Fruit fly (Drosophila melanogaster) whole organism, embryonic: Measurements from ENCODE around the gene MTF-1.

Experiments used
- Atf6 ChIP-seq: fragments of 200-800 bp; sonication (Bioruptor generic); IDR thresholded peaks from 2 replicates; pipeline ENCODE4 v1.3.6; 2022; ENCODE audit warnings: missing biosample characterization, missing genetic modification characterization
- BEAF-32 ChIP-seq: fragments of 200-800 bp; sonication (Bioruptor generic); optimal IDR thresholded peaks from 3 replicates; lab custom pipeline; 2017; ENCODE audit warnings: missing biosample characterization, missing genetic modification characterization, mild to moderate bottlenecking, moderate library complexity, missing genetic modification reagents
- CG12104 ChIP-seq: fragments of 200-800 bp; sonication (Bioruptor generic); optimal IDR thresholded peaks from 3 replicates; lab custom pipeline; 2016; ENCODE audit warnings: missing biosample characterization, missing genetic modification characterization
- CG13287 ChIP-seq: fragments of 200-800 bp; sonication (Bioruptor generic); IDR thresholded peaks from 2 replicates; pipeline ENCODE4 v1.3.6; 2022; ENCODE audit warnings: missing biosample characterization, missing genetic modification characterization; ENCODE audit not compliant: partially characterized antibody
- CG13894 ChIP-seq: fragments of 200-800 bp; sonication (Bioruptor generic); optimal IDR thresholded peaks from 3 replicates; lab custom pipeline; 2018; ENCODE audit warnings: missing biosample characterization, mild to moderate bottlenecking, missing genetic modification characterization, moderate library complexity
- CG14441 ChIP-seq: fragments of 200-800 bp; sonication (Bioruptor generic); IDR thresholded peaks from 2 replicates; pipeline ENCODE4 v1.3.6; 2022; ENCODE audit warnings: missing biosample characterization, missing genetic modification characterization
- CG15073 ChIP-seq: fragments of 200-800 bp; sonication (Bioruptor generic); optimal IDR thresholded peaks from 2 replicates; lab custom pipeline; 2016; ENCODE audit warnings: missing biosample characterization, missing genetic modification characterization
- CG1529 ChIP-seq: fragments of 200-800 bp; sonication (Bioruptor generic); optimal IDR thresholded peaks from 3 replicates; lab custom pipeline; 2018; ENCODE audit warnings: missing biosample characterization, missing genetic modification characterization
- CG1602 ChIP-seq: fragments of 200-800 bp; sonication (Bioruptor generic); optimal IDR thresholded peaks from 3 replicates; lab custom pipeline; 2016; ENCODE audit warnings: missing biosample characterization, missing genetic modification characterization
- CG16779 ChIP-seq: fragments of 200-800 bp; sonication (Bioruptor generic); IDR thresholded peaks from 2 replicates; pipeline ENCODE4 v1.3.6; 2022; ENCODE audit warnings: missing biosample characterization, missing genetic modification characterization
- CG17328 ChIP-seq: fragments of 200-800 bp; sonication (Bioruptor generic); IDR thresholded peaks from 2 replicates; pipeline ENCODE4 v1.3.6; 2022; ENCODE audit warnings: missing biosample characterization, missing genetic modification characterization
- CG1792 ChIP-seq: fragments of 200-800 bp; sonication (Bioruptor generic); optimal IDR thresholded peaks from 2 replicates; lab custom pipeline; 2016; ENCODE audit warnings: missing biosample characterization, missing genetic modification characterization
- CG2199 ChIP-seq: fragments of 200-800 bp; sonication (Bioruptor generic); IDR thresholded peaks from 3 replicates; pipeline ENCODE4 v1.3.6; 2022; ENCODE audit warnings: missing biosample characterization, missing genetic modification characterization
- CG3065 ChIP-seq: fragments of 200-800 bp; sonication (Bioruptor generic); optimal IDR thresholded peaks from 2 replicates; lab custom pipeline; 2016; ENCODE audit warnings: missing biosample characterization, missing genetic modification characterization
- CG32767 ChIP-seq: fragments of 200-800 bp; sonication (Bioruptor generic); IDR thresholded peaks from 2 replicates; pipeline ENCODE4 v1.3.6; 2022; ENCODE audit warnings: missing biosample characterization, missing genetic modification characterization
- CG3281 ChIP-seq: fragments of 200-800 bp; sonication (Bioruptor generic); optimal IDR thresholded peaks from 3 replicates; lab custom pipeline; 2017; ENCODE audit warnings: missing biosample characterization, mild to moderate bottlenecking, missing genetic modification characterization
- CG34224 ChIP-seq: fragments of 200-800 bp; sonication (Bioruptor generic); IDR thresholded peaks from 3 replicates; pipeline ENCODE4 v1.3.6; 2022; ENCODE audit warnings: missing biosample characterization, missing genetic modification characterization; ENCODE audit not compliant: partially characterized antibody
- CG4854 ChIP-seq: fragments of 200-800 bp; sonication (Bioruptor generic); optimal IDR thresholded peaks from 2 replicates; lab custom pipeline; 2016; ENCODE audit warnings: missing biosample characterization, missing genetic modification characterization, inconsistent platforms
- CG8089 ChIP-seq: fragments of 200-800 bp; sonication (Bioruptor generic); optimal IDR thresholded peaks from 3 replicates; lab custom pipeline; 2016; ENCODE audit warnings: missing biosample characterization, missing genetic modification characterization
- CG9797 ChIP-seq: fragments of 200-800 bp; sonication (Bioruptor generic); optimal IDR thresholded peaks from 3 replicates; lab custom pipeline; 2018; ENCODE audit warnings: missing biosample characterization, mild to moderate bottlenecking, missing genetic modification characterization
- Chrac-16 ChIP-seq: fragments of 200-800 bp; sonication (Bioruptor generic); optimal IDR thresholded peaks from 3 replicates; lab custom pipeline; 2016; ENCODE audit warnings: missing biosample characterization, missing genetic modification characterization
- CkIIα-i1 ChIP-seq: fragments of 200-800 bp; sonication (Bioruptor generic); IDR thresholded peaks from 2 replicates; pipeline ENCODE4 v1.3.6; 2022; ENCODE audit warnings: missing biosample characterization, missing genetic modification characterization
- D19A ChIP-seq: fragments of 200-800 bp; optimal IDR thresholded peaks from 3 replicates; lab custom pipeline; 2019; ENCODE audit warnings: missing biosample characterization, mild to moderate bottlenecking, missing genetic modification characterization, moderate library complexity
- E2f1 ChIP-seq: fragments of 200-800 bp; sonication (Bioruptor generic); IDR thresholded peaks from 2 replicates; pipeline ENCODE4 v1.3.6; 2022; ENCODE audit warnings: missing biosample characterization, missing genetic modification characterization
- Lpt ChIP-seq: fragments of >200 bp; optimal IDR thresholded peaks from 2 replicates; lab custom pipeline; 2018; ENCODE audit warnings: missing biosample characterization, missing genetic modification characterization
- Ravus ChIP-seq: fragments of 200-800 bp; sonication (Bioruptor generic); IDR thresholded peaks from 2 replicates; pipeline ENCODE4 v1.3.6; 2022; ENCODE audit warnings: missing biosample characterization, missing genetic modification characterization
- Rfx ChIP-seq: fragments of 200-800 bp; sonication (Bioruptor generic); IDR thresholded peaks from 2 replicates; pipeline ENCODE4 v1.3.6; 2022; ENCODE audit warnings: missing biosample characterization, missing genetic modification characterization
- Sox100B ChIP-seq: fragments of 200-800 bp; sonication (Bioruptor generic); optimal IDR thresholded peaks from 3 replicates; lab custom pipeline; 2018; ENCODE audit warnings: missing biosample characterization, mild to moderate bottlenecking, missing genetic modification characterization
- Sox102F ChIP-seq: fragments of 200-800 bp; sonication (Bioruptor generic); optimal IDR thresholded peaks from 2 replicates; lab custom pipeline; 2018; ENCODE audit warnings: missing biosample characterization, mild to moderate bottlenecking, missing genetic modification characterization, moderate library complexity
- Sry-β ChIP-seq: fragments of 200-800 bp; sonication (Bioruptor generic); optimal IDR thresholded peaks from 2 replicates; lab custom pipeline; 2018; ENCODE audit warnings: missing biosample characterization, mild to moderate bottlenecking, missing genetic modification characterization, moderate library complexity
- Sry-δ ChIP-seq: fragments of 200-800 bp; sonication (Bioruptor generic); optimal IDR thresholded peaks from 2 replicates; lab custom pipeline; 2016; ENCODE audit warnings: missing biosample characterization, missing genetic modification characterization
- TFAM ChIP-seq: fragments of 200-800 bp; sonication (Bioruptor generic); optimal IDR thresholded peaks from 2 replicates; lab custom pipeline; 2017; ENCODE audit warnings: missing biosample characterization, missing genetic modification characterization, inconsistent platforms
- bab2 ChIP-seq: fragments of 200-800 bp; sonication (Bioruptor generic); optimal IDR thresholded peaks from 2 replicates; lab custom pipeline; 2016; ENCODE audit warnings: missing biosample characterization, missing genetic modification characterization
- chn ChIP-seq: fragments of 200-800 bp; sonication (Bioruptor generic); optimal IDR thresholded peaks from 2 replicates; lab custom pipeline; 2016; ENCODE audit warnings: missing biosample characterization, missing genetic modification characterization
- gcm ChIP-seq: fragments of 200-800 bp; sonication (Bioruptor generic); optimal IDR thresholded peaks from 2 replicates; lab custom pipeline; 2019; ENCODE audit warnings: missing biosample characterization, mild to moderate bottlenecking, missing genetic modification characterization, moderate library complexity
- inv ChIP-seq: fragments of 200-800 bp; sonication (Bioruptor generic); IDR thresholded peaks from 2 replicates; pipeline ENCODE4 v1.3.6; 2022; ENCODE audit warnings: missing biosample characterization, missing genetic modification characterization; ENCODE audit not compliant: partially characterized antibody
- kah ChIP-seq: fragments of 200-800 bp; sonication (Bioruptor generic); optimal IDR thresholded peaks from 2 replicates; lab custom pipeline; 2018; ENCODE audit warnings: missing biosample characterization, mild to moderate bottlenecking, missing genetic modification characterization
- ken ChIP-seq: fragments of 200-800 bp; sonication (Bioruptor generic); IDR thresholded peaks from 3 replicates; pipeline ENCODE4 v1.3.6; 2022; ENCODE audit warnings: missing biosample characterization, missing genetic modification characterization
- lbe ChIP-seq: fragments of 200-800 bp; sonication (Bioruptor generic); optimal IDR thresholded peaks from 2 replicates; lab custom pipeline; 2016; ENCODE audit warnings: missing biosample characterization, mild to moderate bottlenecking, missing genetic modification characterization
- lilli ChIP-seq: fragments of 200-800 bp; sonication (Bioruptor generic); optimal IDR thresholded peaks from 3 replicates; lab custom pipeline; 2016; ENCODE audit warnings: missing biosample characterization, missing genetic modification characterization
- salm ChIP-seq: fragments of 200-800 bp; sonication (Bioruptor generic); optimal IDR thresholded peaks from 2 replicates; lab custom pipeline; 2018; ENCODE audit warnings: missing biosample characterization, mild to moderate bottlenecking, missing genetic modification characterization
- sisA ChIP-seq: fragments of 200-800 bp; sonication (Bioruptor generic); IDR thresholded peaks from 2 replicates; pipeline ENCODE4 v1.3.6; 2022; ENCODE audit warnings: missing biosample characterization, missing genetic modification characterization
- ssp ChIP-seq: fragments of 200-800 bp; sonication (Bioruptor generic); IDR thresholded peaks from 2 replicates; pipeline ENCODE4 v1.3.6; 2022; ENCODE audit warnings: missing biosample characterization, missing genetic modification characterization
- trem ChIP-seq: fragments of 200-800 bp; optimal IDR thresholded peaks from 3 replicates; lab custom pipeline; 2019; ENCODE audit warnings: missing biosample characterization, mild to moderate bottlenecking, missing genetic modification characterization, moderate library complexity
- tx ChIP-seq: fragments of 200-800 bp; sonication (Bioruptor generic); optimal IDR thresholded peaks from 2 replicates; lab custom pipeline; 2016; ENCODE audit warnings: missing biosample characterization, missing genetic modification characterization
- unpg ChIP-seq: fragments of 200-800 bp; sonication (Bioruptor generic); optimal IDR thresholded peaks from 3 replicates; lab custom pipeline; 2018; ENCODE audit warnings: missing biosample characterization, mild to moderate bottlenecking, missing genetic modification characterization, moderate library complexity
- wor ChIP-seq: fragments of 200-800 bp; sonication (Bioruptor generic); IDR thresholded peaks from 2 replicates; pipeline ENCODE4 v1.3.6; 2022; ENCODE audit warnings: missing biosample characterization, missing genetic modification characterization
- yki ChIP-seq: fragments of >200 bp; optimal IDR thresholded peaks from 3 replicates; lab custom pipeline; 2018
- z ChIP-seq: fragments of 200-800 bp; sonication (Bioruptor generic); IDR thresholded peaks from 3 replicates; pipeline ENCODE4 v1.3.6; 2022; ENCODE audit warnings: missing biosample characterization, missing genetic modification characterization
- zen2 ChIP-seq: fragments of 200-800 bp; sonication (Bioruptor generic); IDR thresholded peaks from 3 replicates; pipeline ENCODE4 v1.3.6; 2022; ENCODE audit warnings: missing biosample characterization, missing genetic modification characterization; ENCODE audit not compliant: partially characterized antibody

MTF-1 gene

dm6 chr3L:9429665-9430607 lies at the start of gene MTF-1, which contains the start of gene RpS17:
MTF-1 (plus strand) TSS chr3L:9430312.
RpS17 (minus strand) TSS chr3L:9429821.
- no peak for TF ChIP-seq tx (GFP tag; lab: Kevin White, UChicago)
- TF ChIP-seq CG1792: no peak
- TF ChIP-seq inv (GFP tag; lab: Robert Waterston, UW): no peak
- peak; percentile 46 for TF ChIP-seq gcm (GFP tag; lab: Kevin White, UChicago)
- no peak for TF ChIP-seq CG34224 (GFP tag; lab: Robert Waterston, UW)
- peak; percentile 28 for TF ChIP-seq lbe (GFP tag; lab: Kevin White, UChicago)
- no peak for TF ChIP-seq Ravus (GFP tag; lab: Robert Waterston, UW)
- no peak for TF ChIP-seq TFAM (GFP tag; lab: Kevin White, UChicago)
- TF ChIP-seq chn (GFP tag; lab: Kevin White, UChicago): no peak
- TF ChIP-seq CG8089 (GFP tag; lab: Kevin White, UChicago): peak; percentile 22
- no peak for TF ChIP-seq CkIIα-i1
- peak; percentile 62 for TF ChIP-seq salm (tag; lab: Kevin White, UChicago)
- peak; percentile 44 for TF ChIP-seq BEAF-32 (GFP tag; lab: Kevin White, UChicago)
- TF ChIP-seq CG3281: peak; percentile 67
- TF ChIP-seq sisA: no peak
- TF ChIP-seq ssp (GFP tag; lab: Robert Waterston, UW): no peak
- peak; percentile 57 for TF ChIP-seq kah (GFP tag; lab: Kevin White, UChicago)
- TF ChIP-seq CG1529 (GFP tag; lab: Kevin White, UChicago): peak; percentile 51
- TF ChIP-seq CG2199 (GFP tag; lab: Robert Waterston, UW): no peak
- TF ChIP-seq CG1602: no peak
- no peak for TF ChIP-seq wor (GFP tag; lab: Robert Waterston, UW)
- no peak for TF ChIP-seq Sry-β (GFP tag; lab: Kevin White, UChicago)
- peak; percentile 46 for TF ChIP-seq Sox100B (GFP tag; lab: Kevin White, UChicago)
- peak; percentile 70 for TF ChIP-seq Rfx (GFP tag; lab: Robert Waterston, UW)
- TF ChIP-seq Chrac-16: no peak
- TF ChIP-seq CG14441: peak; percentile 21; the same call in 1 of the 2 replicates
- TF ChIP-seq Sox102F (GFP tag; lab: Kevin White, UChicago): no peak
- peak; percentile 60 for TF ChIP-seq unpg
- peak; percentile 81 for TF ChIP-seq CG17328
- TF ChIP-seq Lpt (GFP tag; lab: Kevin White, UChicago): no peak
- peak; percentile 28 for TF ChIP-seq CG13894
- TF ChIP-seq zen2: no peak
- peak; percentile 28 for TF ChIP-seq Sry-δ (GFP tag; lab: Kevin White, UChicago)
- TF ChIP-seq yki (lab: Kevin White, UChicago): no peak
- TF ChIP-seq CG12104 (GFP tag; lab: Kevin White, UChicago): peak; percentile 5
- TF ChIP-seq CG9797 (GFP tag; lab: Kevin White, UChicago): peak; percentile 85
- TF ChIP-seq z (GFP tag; lab: Robert Waterston, UW): no peak
- peak; percentile 61; the same call in 2 of the 3 replicates for TF ChIP-seq ken
- TF ChIP-seq E2f1 (GFP tag; lab: Robert Waterston, UW): no peak
- no peak for TF ChIP-seq CG15073
- no peak for TF ChIP-seq Atf6
- TF ChIP-seq CG3065: no peak
- TF ChIP-seq CG32767 (GFP tag; lab: Robert Waterston, UW): no peak
- no peak for TF ChIP-seq lilli
- no peak for TF ChIP-seq bab2 (GFP tag; lab: Kevin White, UChicago)
- peak; percentile 19 for TF ChIP-seq trem
- no peak for TF ChIP-seq CG16779 (GFP tag; lab: Robert Waterston, UW)
- TF ChIP-seq CG13287 (GFP tag; lab: Robert Waterston, UW): peak; percentile 61; the same call in 1 of the 2 replicates
- no peak for TF ChIP-seq CG4854 (GFP tag; lab: Kevin White, UChicago)
- peak; percentile 13 for TF ChIP-seq D19A (tag; lab: Kevin White, UChicago)
